Fruit fly (Drosophila melanogaster) whole organism, embryonic: ENCODE results near the gene CG14406.

Experiments
- Asciz ChIP-seq: fragments of 200-800 bp; sonication (Bioruptor generic); optimal IDR thresholded peaks from 2 replicates; lab custom pipeline; 2017; ENCODE audit warnings: missing biosample characterization, mild to moderate bottlenecking, missing genetic modification characterization, missing genetic modification reagents
- B-H2 ChIP-seq: fragments of 200-800 bp; sonication (Bioruptor generic); optimal IDR thresholded peaks from 2 replicates; lab custom pipeline; 2018; ENCODE audit warnings: missing biosample characterization, mild to moderate bottlenecking, missing genetic modification characterization
- CG10543 ChIP-seq: fragments of 200-800 bp; sonication (Bioruptor generic); optimal IDR thresholded peaks from 3 replicates; lab custom pipeline; 2017; ENCODE audit warnings: missing biosample characterization, mild to moderate bottlenecking, missing genetic modification characterization, moderate library complexity
- CG10654 ChIP-seq: fragments of 200-800 bp; sonication (Bioruptor generic); optimal IDR thresholded peaks from 2 replicates; lab custom pipeline; 2016; ENCODE audit warnings: missing biosample characterization, missing genetic modification characterization
- CG12236 ChIP-seq: fragments of 200-800 bp; sonication (Bioruptor generic); optimal IDR thresholded peaks from 2 replicates; lab custom pipeline; 2016; ENCODE audit warnings: missing biosample characterization, missing genetic modification characterization
- CG12769 ChIP-seq: fragments of 200-800 bp; sonication (Bioruptor generic); optimal IDR thresholded peaks from 2 replicates; lab custom pipeline; 2019; ENCODE audit warnings: missing biosample characterization, mild to moderate bottlenecking, missing genetic modification characterization, moderate library complexity
- CG15479 ChIP-seq: fragments of 200-800 bp; sonication (Bioruptor generic); optimal IDR thresholded peaks from 3 replicates; lab custom pipeline; 2019; ENCODE audit warnings: missing biosample characterization, mild to moderate bottlenecking, missing genetic modification characterization, moderate library complexity
- CG1603 ChIP-seq: fragments of 200-800 bp; sonication (Bioruptor generic); optimal IDR thresholded peaks from 2 replicates; lab custom pipeline; 2019; ENCODE audit warnings: missing biosample characterization, mild to moderate bottlenecking, missing genetic modification characterization, moderate library complexity
- CG1647 ChIP-seq: fragments of 200-800 bp; sonication (Bioruptor generic); optimal IDR thresholded peaks from 3 replicates; lab custom pipeline; 2016; ENCODE audit warnings: missing biosample characterization, missing genetic modification characterization
- CG16815 ChIP-seq: fragments of 200-800 bp; sonication (Bioruptor generic); optimal IDR thresholded peaks from 3 replicates; lab custom pipeline; 2017; ENCODE audit warnings: missing biosample characterization, mild to moderate bottlenecking, missing genetic modification characterization
- CG16863 ChIP-seq: fragments of 200-800 bp; sonication (Bioruptor generic); optimal IDR thresholded peaks from 3 replicates; lab custom pipeline; 2016; ENCODE audit warnings: missing biosample characterization, missing genetic modification characterization
- CG2889 ChIP-seq: fragments of 200-800 bp; sonication (Bioruptor generic); IDR thresholded peaks from 3 replicates; pipeline ENCODE4 v1.3.6; 2022; ENCODE audit warnings: missing biosample characterization, missing genetic modification characterization
- CG30020 ChIP-seq: fragments of 200-800 bp; optimal IDR thresholded peaks from 2 replicates; lab custom pipeline; 2019; ENCODE audit warnings: missing biosample characterization, mild to moderate bottlenecking, missing genetic modification characterization, moderate library complexity
- CG31441 ChIP-seq: fragments of 200-800 bp; sonication (Bioruptor generic); IDR thresholded peaks from 2 replicates; pipeline ENCODE4 v1.3.6; 2022; ENCODE audit warnings: missing biosample characterization, missing genetic modification characterization
- CG32767 ChIP-seq: fragments of 200-800 bp; sonication (Bioruptor generic); IDR thresholded peaks from 2 replicates; pipeline ENCODE4 v1.3.6; 2022; ENCODE audit warnings: missing biosample characterization, missing genetic modification characterization
- CG33213 ChIP-seq: fragments of 200-800 bp; sonication (Bioruptor generic); optimal IDR thresholded peaks from 3 replicates; lab custom pipeline; 2016; ENCODE audit warnings: missing biosample characterization, missing genetic modification characterization
- CG34376 ChIP-seq: fragments of 200-800 bp; sonication (Bioruptor generic); optimal IDR thresholded peaks from 2 replicates; lab custom pipeline; 2018; ENCODE audit warnings: missing biosample characterization, mild to moderate bottlenecking, missing genetic modification characterization
- CG4424 ChIP-seq: fragments of 200-800 bp; sonication (Bioruptor generic); optimal IDR thresholded peaks from 3 replicates; lab custom pipeline; 2016; ENCODE audit warnings: missing biosample characterization, missing genetic modification characterization
- CG6272 ChIP-seq: fragments of 200-800 bp; sonication (Bioruptor generic); IDR thresholded peaks from 2 replicates; pipeline ENCODE4 v1.3.6; 2022; ENCODE audit warnings: missing biosample characterization, missing genetic modification characterization
- CG6654 ChIP-seq: fragments of 200-800 bp; sonication (Bioruptor generic); optimal IDR thresholded peaks from 2 replicates; lab custom pipeline; 2017; ENCODE audit warnings: missing biosample characterization, mild to moderate bottlenecking, missing genetic modification characterization
- GATAe ChIP-seq: fragments of 200-800 bp; sonication (Bioruptor generic); conservative IDR thresholded peaks from 2 replicates; pipeline ENCODE4 v1.3.6; 2022; ENCODE audit warnings: missing biosample characterization, missing genetic modification characterization
- Hey ChIP-seq: fragments of 200-800 bp; sonication (Bioruptor generic); optimal IDR thresholded peaks from 3 replicates; lab custom pipeline; 2018; ENCODE audit warnings: missing biosample characterization, mild to moderate bottlenecking, missing genetic modification characterization
- Hr78 ChIP-seq, 2 experiments: fragments of 200-800 bp in 1 of 2; fragments of >200 bp in 1 of 2; sonication (Bioruptor generic) in 1 of 2; optimal IDR thresholded peaks; 2 replicates each; lab custom pipeline; 2017 to 2019; ENCODE audit warnings: missing biosample characterization in 2 of 2, missing genetic modification characterization in 2 of 2, mild to moderate bottlenecking in 1 of 2, moderate library complexity in 1 of 2
- Trl ChIP-seq, 3 experiments: fragments of >200 bp in 2 of 3; fragments of 200-800 bp in 1 of 3; sonication (Bioruptor generic) in 1 of 3; optimal IDR thresholded peaks; 2 replicates in 1 of 3; 3 replicates in 2 of 3; lab custom pipeline; 2016 to 2017; ENCODE audit warnings: missing biosample characterization in 1 of 3, missing genetic modification characterization in 1 of 3
- ato ChIP-seq: fragments of 200-800 bp; sonication (Bioruptor generic); IDR thresholded peaks from 2 replicates; pipeline ENCODE4 v1.3.6; 2022; ENCODE audit warnings: missing biosample characterization, missing genetic modification characterization; ENCODE audit not compliant: partially characterized antibody
- btn ChIP-seq: fragments of 200-800 bp; sonication (Bioruptor generic); optimal IDR thresholded peaks from 2 replicates; lab custom pipeline; 2016; ENCODE audit warnings: missing biosample characterization, missing genetic modification characterization
- chinmo ChIP-seq: fragments of 200-800 bp; sonication (Bioruptor generic); IDR thresholded peaks from 4 replicates; pipeline ENCODE4 v1.3.6; 2022; ENCODE audit warnings: missing biosample characterization, missing genetic modification characterization; ENCODE audit not compliant: partially characterized antibody
- crc ChIP-seq: fragments of 200-800 bp; sonication (Bioruptor generic); optimal IDR thresholded peaks from 2 replicates; lab custom pipeline; 2016; ENCODE audit warnings: missing biosample characterization, missing genetic modification characterization
- crol ChIP-seq: fragments of 200-800 bp; sonication (Bioruptor generic); IDR thresholded peaks from 2 replicates; pipeline ENCODE4 v1.3.6; 2022; ENCODE audit warnings: missing biosample characterization, missing genetic modification characterization
- cwo ChIP-seq: fragments of 200-800 bp; sonication (Bioruptor generic); optimal IDR thresholded peaks from 3 replicates; lab custom pipeline; 2017; ENCODE audit warnings: missing biosample characterization, missing genetic modification characterization, mild to moderate bottlenecking, moderate library complexity, missing genetic modification reagents
- dmrt99B ChIP-seq: fragments of 200-800 bp; sonication (Bioruptor generic); optimal IDR thresholded peaks from 2 replicates; lab custom pipeline; 2018; ENCODE audit warnings: missing biosample characterization, mild to moderate bottlenecking, missing genetic modification characterization, moderate library complexity
- exex ChIP-seq: fragments of 200-800 bp; sonication (Bioruptor generic); optimal IDR thresholded peaks from 4 replicates; lab custom pipeline; 2018; ENCODE audit warnings: missing biosample characterization, mild to moderate bottlenecking, missing genetic modification characterization, moderate library complexity
- eyg ChIP-seq: fragments of 200-800 bp; sonication (Bioruptor generic); optimal IDR thresholded peaks from 3 replicates; lab custom pipeline; 2016; ENCODE audit warnings: missing biosample characterization, missing genetic modification characterization
- gce ChIP-seq: fragments of 200-800 bp; sonication (Bioruptor generic); IDR thresholded peaks from 3 replicates; pipeline ENCODE4 v1.3.6; 2022; ENCODE audit warnings: missing biosample characterization, missing genetic modification characterization
- grn ChIP-seq: fragments of 200-800 bp; sonication (Bioruptor generic); optimal IDR thresholded peaks from 3 replicates; lab custom pipeline; 2017; ENCODE audit warnings: missing biosample characterization, missing genetic modification characterization
- kay ChIP-seq: fragments of 200-800 bp; sonication (Bioruptor generic); optimal IDR thresholded peaks from 2 replicates; lab custom pipeline; 2016; ENCODE audit warnings: missing biosample characterization, missing genetic modification characterization
- lab ChIP-seq: fragments of 200-800 bp; sonication (Bioruptor generic); optimal IDR thresholded peaks from 3 replicates; lab custom pipeline; 2017; ENCODE audit warnings: missing biosample characterization, missing genetic modification characterization, mild to moderate bottlenecking, moderate library complexity, missing genetic modification reagents
- mirr ChIP-seq: fragments of 200-800 bp; sonication (Bioruptor generic); optimal IDR thresholded peaks from 3 replicates; lab custom pipeline; 2018; ENCODE audit warnings: missing biosample characterization, mild to moderate bottlenecking, missing genetic modification characterization
- nom ChIP-seq: fragments of 200-800 bp; sonication (Bioruptor generic); optimal IDR thresholded peaks from 2 replicates; lab custom pipeline; 2017; ENCODE audit warnings: missing biosample characterization, missing genetic modification characterization, mild to moderate bottlenecking, moderate library complexity, missing genetic modification reagents
- scrt ChIP-seq: fragments of 200-800 bp; sonication (Bioruptor generic); optimal IDR thresholded peaks from 2 replicates; lab custom pipeline; 2018; ENCODE audit warnings: missing biosample characterization, mild to moderate bottlenecking, missing genetic modification characterization, moderate library complexity
- sd ChIP-seq: fragments of 200-800 bp; sonication (Bioruptor generic); optimal IDR thresholded peaks from 3 replicates; lab custom pipeline; 2018; ENCODE audit warnings: missing biosample characterization, mild to moderate bottlenecking, missing genetic modification characterization, moderate library complexity
- sens ChIP-seq: fragments of 200-800 bp; sonication (Bioruptor generic); peaks from one replicate; lab custom pipeline; 2016; ENCODE audit warnings: missing biosample characterization, missing genetic modification characterization
- sug ChIP-seq: fragments of 200-800 bp; optimal IDR thresholded peaks from 2 replicates; lab custom pipeline; 2019; ENCODE audit warnings: missing biosample characterization, mild to moderate bottlenecking, missing genetic modification characterization, moderate library complexity

Gene CG14406

dm6 chrX:14949227-14949626 is 38.6 kb upstream of the CG14406 start:
- TF ChIP-seq crol (peak; percentile 33; the same call in 1 of the 2 replicates), Hr78 (GFP tag; optimal IDR thresholded peaks at IDR 0.05; lab: Kevin White, UChicago) (peak in 1 of 2 experiments; percentile 11), Hey (peak; percentile 64), lab (GFP tag; lab: Kevin White, UChicago) (peak; percentile 29), CG6654 (GFP tag; lab: Kevin White, UChicago) (no peak), grn (peak; percentile 80), CG32767 (no peak), CG12236 (GFP tag; lab: Kevin White, UChicago) (no peak), CG33213 (GFP tag; lab: Kevin White, UChicago) (no peak), B-H2 (GFP tag; lab: Kevin White, UChicago) (peak; percentile 3), sug (tag; lab: Kevin White, UChicago) (peak; percentile 99), sens (peak; percentile 33), btn (GFP tag; lab: Kevin White, UChicago) (no peak), CG15479 (GFP tag; lab: Kevin White, UChicago) (peak; percentile 49), eyg (GFP tag; lab: Kevin White, UChicago) (no peak), CG10543 (GFP tag; lab: Kevin White, UChicago) (peak; percentile 52), exex (tag; lab: Kevin White, UChicago) (peak; percentile 89), CG30020 (tag; lab: Kevin White, UChicago) (no peak), scrt (no peak), CG4424 (no peak), nom (GFP tag; lab: Kevin White, UChicago) (peak; percentile 3), gce (no peak), CG16815 (no peak), GATAe (GFP tag; lab: Robert Waterston, UW) (peak; percentile 87), CG2889 (GFP tag; lab: Robert Waterston, UW) (no peak), crc (GFP tag; lab: Kevin White, UChicago) (no peak), dmrt99B (no peak), CG12769 (tag; lab: Kevin White, UChicago) (peak; percentile 71), CG31441 (GFP tag; lab: Robert Waterston, UW) (no peak), CG6272 (GFP tag; lab: Robert Waterston, UW) (no peak), Trl (optimal IDR thresholded peaks at IDR 0.05; lab: Kevin White, UChicago) (no peak), Trl (GFP tag; optimal IDR thresholded peaks at IDR 0.05; lab: Kevin White, UChicago) (no peak), mirr (peak; percentile 70), ato (GFP tag; lab: Robert Waterston, UW) (no peak), CG16863 (no peak), Asciz (GFP tag; lab: Kevin White, UChicago) (no peak), CG1647 (GFP tag; lab: Kevin White, UChicago) (no peak), CG10654 (GFP tag; lab: Kevin White, UChicago) (no peak), sd (peak; percentile 52), chinmo (GFP tag; lab: Robert Waterston, UW) (0 out of 4 replicates have a peak, but pooled peaks have one; percentile 32), CG34376 (GFP tag; lab: Kevin White, UChicago) (peak; percentile 56), kay (GFP tag; lab: Kevin White, UChicago) (no peak), CG1603 (no peak), cwo (GFP tag; lab: Kevin White, UChicago) (peak; percentile 52)
